Fruit fly (Drosophila melanogaster) whole organism, embryonic: ENCODE data around the gene CG32106.
A peak's percentile ranks its signal among the peaks of the same experiment; 100 is the strongest.

Source experiments
- B-H2 ChIP-seq: fragments of 200-800 bp; sonication (Bioruptor generic); optimal IDR thresholded peaks from 2 replicates; lab custom pipeline; 2018; ENCODE audit warnings: missing biosample characterization, mild to moderate bottlenecking, missing genetic modification characterization
- CG1024 ChIP-seq: fragments of 200-800 bp; sonication (Bioruptor generic); IDR thresholded peaks from 2 replicates; pipeline ENCODE4 v1.3.6; 2022; ENCODE audit warnings: missing biosample characterization, missing genetic modification characterization
- CG10462 ChIP-seq: fragments of 200-800 bp; sonication (Bioruptor generic); optimal IDR thresholded peaks from 2 replicates; lab custom pipeline; 2016; ENCODE audit warnings: missing biosample characterization, missing genetic modification characterization
- CG10979 ChIP-seq: fragments of 200-800 bp; sonication (Bioruptor generic); optimal IDR thresholded peaks from 2 replicates; lab custom pipeline; 2018; ENCODE audit warnings: missing biosample characterization, mild to moderate bottlenecking, missing genetic modification characterization, moderate library complexity
- CG11695 ChIP-seq: fragments of 200-800 bp; sonication (Bioruptor generic); IDR thresholded peaks from 3 replicates; pipeline ENCODE4 v1.3.6; 2022; ENCODE audit warnings: missing biosample characterization, missing genetic modification characterization
- CG13624 ChIP-seq: fragments of 200-800 bp; sonication (Bioruptor generic); optimal IDR thresholded peaks from 2 replicates; lab custom pipeline; 2016; ENCODE audit warnings: missing biosample characterization, missing genetic modification characterization
- CG1603 ChIP-seq: fragments of 200-800 bp; sonication (Bioruptor generic); optimal IDR thresholded peaks from 2 replicates; lab custom pipeline; 2019; ENCODE audit warnings: missing biosample characterization, mild to moderate bottlenecking, missing genetic modification characterization, moderate library complexity
- CG17385 ChIP-seq: fragments of 200-800 bp; sonication (Bioruptor generic); optimal IDR thresholded peaks from 3 replicates; lab custom pipeline; 2018; ENCODE audit warnings: missing biosample characterization, mild to moderate bottlenecking, missing genetic modification characterization
- CG17802 ChIP-seq: fragments of 200-800 bp; sonication (Bioruptor generic); optimal IDR thresholded peaks from 2 replicates; lab custom pipeline; 2018; ENCODE audit warnings: missing biosample characterization, mild to moderate bottlenecking, missing genetic modification characterization, moderate library complexity
- CG18262 ChIP-seq: fragments of 200-800 bp; optimal IDR thresholded peaks from 3 replicates; lab custom pipeline; 2019; ENCODE audit warnings: missing biosample characterization, mild to moderate bottlenecking, missing genetic modification characterization, moderate library complexity
- CG31441 ChIP-seq: fragments of 200-800 bp; sonication (Bioruptor generic); IDR thresholded peaks from 2 replicates; pipeline ENCODE4 v1.3.6; 2022; ENCODE audit warnings: missing biosample characterization, missing genetic modification characterization
- CG42726 ChIP-seq: fragments of 200-800 bp; sonication (Bioruptor generic); IDR thresholded peaks from 2 replicates; pipeline ENCODE4 v1.3.6; 2022; ENCODE audit warnings: missing biosample characterization, missing genetic modification characterization; ENCODE audit not compliant: partially characterized antibody
- CG4424 ChIP-seq: fragments of 200-800 bp; sonication (Bioruptor generic); optimal IDR thresholded peaks from 3 replicates; lab custom pipeline; 2016; ENCODE audit warnings: missing biosample characterization, missing genetic modification characterization
- CG6791 ChIP-seq: fragments of 200-800 bp; sonication (Bioruptor generic); IDR thresholded peaks from 3 replicates; pipeline ENCODE4 v1.3.6; 2022; ENCODE audit warnings: missing biosample characterization, missing genetic modification characterization; ENCODE audit not compliant: partially characterized antibody
- CG7372 ChIP-seq: fragments of 200-800 bp; sonication (Bioruptor generic); IDR thresholded peaks from 2 replicates; pipeline ENCODE4 v1.3.6; 2022; ENCODE audit warnings: missing biosample characterization, missing genetic modification characterization
- CG7839 ChIP-seq: fragments of 200-800 bp; sonication (Bioruptor generic); optimal IDR thresholded peaks from 3 replicates; lab custom pipeline; 2018; ENCODE audit warnings: missing biosample characterization, mild to moderate bottlenecking, missing genetic modification characterization, moderate library complexity
- Doc3 ChIP-seq: fragments of 200-800 bp; sonication (Bioruptor generic); IDR thresholded peaks from 3 replicates; pipeline ENCODE4 v1.3.6; 2022; ENCODE audit warnings: missing biosample characterization, missing genetic modification characterization; ENCODE audit not compliant: partially characterized antibody
- E2f1 ChIP-seq: fragments of 200-800 bp; sonication (Bioruptor generic); IDR thresholded peaks from 2 replicates; pipeline ENCODE4 v1.3.6; 2022; ENCODE audit warnings: missing biosample characterization, missing genetic modification characterization
- E2f2 ChIP-seq: fragments of 200-800 bp; sonication (Bioruptor generic); IDR thresholded peaks from 2 replicates; pipeline ENCODE4 v1.3.6; 2022; ENCODE audit warnings: missing biosample characterization, missing genetic modification characterization
- Ets65A ChIP-seq: fragments of 200-800 bp; sonication (Bioruptor generic); peaks from one replicate; lab custom pipeline; 2016; ENCODE audit warnings: missing biosample characterization, missing genetic modification characterization
- HLH4C ChIP-seq: fragments of 200-800 bp; sonication (Bioruptor generic); IDR thresholded peaks from 3 replicates; pipeline ENCODE4 v1.3.6; 2022; ENCODE audit warnings: missing biosample characterization, missing genetic modification characterization; ENCODE audit not compliant: partially characterized antibody
- HmgD ChIP-seq: fragments of 200-800 bp; sonication (Bioruptor generic); optimal IDR thresholded peaks from 3 replicates; lab custom pipeline; 2016; ENCODE audit warnings: missing biosample characterization, missing genetic modification characterization
- Mes4 ChIP-seq: fragments of 200-800 bp; sonication (Bioruptor generic); optimal IDR thresholded peaks from 2 replicates; lab custom pipeline; 2016; ENCODE audit warnings: missing biosample characterization, missing genetic modification characterization
- Sry-δ ChIP-seq: fragments of 200-800 bp; sonication (Bioruptor generic); optimal IDR thresholded peaks from 2 replicates; lab custom pipeline; 2016; ENCODE audit warnings: missing biosample characterization, missing genetic modification characterization
- Usf ChIP-seq: fragments of 200-800 bp; sonication (Bioruptor generic); optimal IDR thresholded peaks from 2 replicates; lab custom pipeline; 2017; ENCODE audit warnings: missing genotype, missing biosample characterization, missing genetic modification characterization
- ara ChIP-seq: fragments of 200-800 bp; sonication (Bioruptor generic); IDR thresholded peaks from 2 replicates; pipeline ENCODE4 v1.3.6; 2022; ENCODE audit warnings: missing biosample characterization, missing genetic modification characterization
- az2 ChIP-seq: fragments of 200-800 bp; sonication (Bioruptor generic); optimal IDR thresholded peaks from 3 replicates; lab custom pipeline; 2016; ENCODE audit warnings: missing biosample characterization, missing genetic modification characterization
- caup ChIP-seq: fragments of 200-800 bp; sonication (Bioruptor generic); optimal IDR thresholded peaks from 3 replicates; lab custom pipeline; 2017; ENCODE audit warnings: missing biosample characterization, mild to moderate bottlenecking, missing genetic modification characterization, moderate library complexity; ENCODE audit not compliant: severe bottlenecking
- croc ChIP-seq: fragments of 200-800 bp; sonication (Bioruptor generic); conservative IDR thresholded peaks from 3 replicates; pipeline ENCODE4 v1.3.6; 2022; ENCODE audit warnings: missing biosample characterization, missing genetic modification characterization
- da ChIP-seq: fragments of 200-800 bp; sonication (Bioruptor generic); optimal IDR thresholded peaks from 2 replicates; lab custom pipeline; 2016; ENCODE audit warnings: missing biosample characterization, missing genetic modification characterization
- dm ChIP-seq: fragments of 200-800 bp; sonication (Bioruptor generic); optimal IDR thresholded peaks from 3 replicates; lab custom pipeline; 2016; ENCODE audit warnings: missing biosample characterization, missing genetic modification characterization
- emc ChIP-seq: fragments of 200-800 bp; sonication (Bioruptor generic); optimal IDR thresholded peaks from 2 replicates; lab custom pipeline; 2016; ENCODE audit warnings: missing biosample characterization, missing genetic modification characterization
- fd3F ChIP-seq: fragments of 200-800 bp; sonication (Bioruptor generic); optimal IDR thresholded peaks from 2 replicates; lab custom pipeline; 2018; ENCODE audit warnings: missing biosample characterization, mild to moderate bottlenecking, missing genetic modification characterization, moderate library complexity
- fd64A ChIP-seq: fragments of 200-800 bp; sonication (Bioruptor generic); optimal IDR thresholded peaks from 3 replicates; lab custom pipeline; 2018; ENCODE audit warnings: missing biosample characterization, mild to moderate bottlenecking, missing genetic modification characterization
- gce ChIP-seq: fragments of 200-800 bp; sonication (Bioruptor generic); IDR thresholded peaks from 3 replicates; pipeline ENCODE4 v1.3.6; 2022; ENCODE audit warnings: missing biosample characterization, missing genetic modification characterization
- gem ChIP-seq: fragments of 200-800 bp; sonication (Bioruptor generic); optimal IDR thresholded peaks from 2 replicates; lab custom pipeline; 2019; ENCODE audit warnings: missing biosample characterization, mild to moderate bottlenecking, missing genetic modification characterization, moderate library complexity
- knrl ChIP-seq: fragments of 200-800 bp; sonication (Bioruptor generic); IDR thresholded peaks from 3 replicates; pipeline ENCODE4 v1.3.6; 2022; ENCODE audit warnings: missing biosample characterization, missing genetic modification characterization; ENCODE audit not compliant: partially characterized antibody
- lbe ChIP-seq: fragments of 200-800 bp; sonication (Bioruptor generic); optimal IDR thresholded peaks from 2 replicates; lab custom pipeline; 2016; ENCODE audit warnings: missing biosample characterization, mild to moderate bottlenecking, missing genetic modification characterization
- nau ChIP-seq: fragments of 200-800 bp; sonication (Bioruptor generic); optimal IDR thresholded peaks from 3 replicates; lab custom pipeline; 2017; ENCODE audit warnings: missing biosample characterization, mild to moderate bottlenecking, missing genetic modification characterization, missing genetic modification reagents
- nerfin-1 ChIP-seq: fragments of 200-800 bp; sonication (Bioruptor generic); optimal IDR thresholded peaks from 3 replicates; lab custom pipeline; 2019; ENCODE audit warnings: missing biosample characterization, mild to moderate bottlenecking, missing genetic modification characterization, moderate library complexity
- nom ChIP-seq: fragments of 200-800 bp; sonication (Bioruptor generic); optimal IDR thresholded peaks from 2 replicates; lab custom pipeline; 2017; ENCODE audit warnings: missing biosample characterization, missing genetic modification characterization, mild to moderate bottlenecking, moderate library complexity, missing genetic modification reagents
- p53 ChIP-seq: fragments of 200-800 bp; sonication (Bioruptor generic); optimal IDR thresholded peaks from 2 replicates; lab custom pipeline; 2016; ENCODE audit warnings: missing biosample characterization, missing genetic modification characterization
- pb ChIP-seq: fragments of 200-800 bp; sonication (Bioruptor generic); optimal IDR thresholded peaks from 3 replicates; lab custom pipeline; 2016; ENCODE audit warnings: missing biosample characterization, missing genetic modification characterization
- prd ChIP-seq, 3 experiments: fragments of >200 bp in 2 of 3; fragments of 200-800 bp in 1 of 3; sonication (Bioruptor generic) in 1 of 3; optimal IDR thresholded peaks in 2 of 3; IDR thresholded peaks in 1 of 3; 2 replicates in 2 of 3; 3 replicates in 1 of 3; pipeline versions ENCODE4 v1.3.6 to Lab custom; 2017 to 2022; ENCODE audit warnings: missing biosample characterization in 1 of 3, missing genetic modification characterization in 1 of 3
- pzg ChIP-seq: fragments of 200-800 bp; sonication (Bioruptor generic); optimal IDR thresholded peaks from 3 replicates; lab custom pipeline; 2018; ENCODE audit warnings: missing biosample characterization, mild to moderate bottlenecking, missing genetic modification characterization, moderate library complexity
- scrt ChIP-seq: fragments of 200-800 bp; sonication (Bioruptor generic); optimal IDR thresholded peaks from 2 replicates; lab custom pipeline; 2018; ENCODE audit warnings: missing biosample characterization, mild to moderate bottlenecking, missing genetic modification characterization, moderate library complexity
- slou ChIP-seq: fragments of 200-800 bp; sonication (Bioruptor generic); optimal IDR thresholded peaks from 3 replicates; lab custom pipeline; 2016; ENCODE audit warnings: missing biosample characterization, missing genetic modification characterization
- sob ChIP-seq: fragments of 200-800 bp; sonication (Bioruptor generic); IDR thresholded peaks from 2 replicates; pipeline ENCODE4 v1.3.6; 2022; ENCODE audit warnings: missing biosample characterization, missing genetic modification characterization
- wor ChIP-seq: fragments of 200-800 bp; sonication (Bioruptor generic); IDR thresholded peaks from 2 replicates; pipeline ENCODE4 v1.3.6; 2022; ENCODE audit warnings: missing biosample characterization, missing genetic modification characterization

Gene CG32106

dm6 chr3L:12792933-12793448, 14.5 kb upstream of the CG32106 start (continued):
- TF ChIP-seq B-H2 (GFP tag; lab: Kevin White, UChicago) (no peak), CG17385 (GFP tag; lab: Kevin White, UChicago) (peak; percentile 53), E2f2 (GFP tag; lab: Robert Waterston, UW) (peak; percentile 35; the same call in 1 of the 2 replicates), dm (GFP tag; lab: Kevin White, UChicago) (no peak), CG1024 (GFP tag; lab: Robert Waterston, UW) (no peak), CG18262 (tag; lab: Kevin White, UChicago) (peak; percentile 77), scrt (GFP tag; lab: Kevin White, UChicago) (peak; percentile 56), az2 (GFP tag; lab: Kevin White, UChicago) (peak; percentile 42), CG31441 (GFP tag; lab: Robert Waterston, UW) (peak; percentile 56; the same call in 1 of the 2 replicates), fd64A (no peak), nau (GFP tag; lab: Kevin White, UChicago) (peak; percentile 36), CG10979 (peak; percentile 69), CG11695 (GFP tag; lab: Robert Waterston, UW) (peak; percentile 92), CG13624 (GFP tag; lab: Kevin White, UChicago) (peak; percentile 60), CG7372 (GFP tag; lab: Robert Waterston, UW) (0 out of 2 replicates have a peak, but pooled peaks have one; percentile 40), CG1603 (tag; lab: Kevin White, UChicago) (peak; percentile 1), croc (GFP tag; lab: Robert Waterston, UW) (no peak), pzg (GFP tag; lab: Kevin White, UChicago) (no peak), HLH4C (no peak), HmgD (GFP tag; lab: Kevin White, UChicago) (no peak), lbe (GFP tag; lab: Kevin White, UChicago) (peak; percentile 64), da (no peak), prd (optimal IDR thresholded peaks at IDR 0.05; lab: Kevin White, UChicago) (no peak), prd (GFP tag; IDR thresholded peaks at IDR 0.05; lab: Robert Waterston, UW) (0 out of 3 replicates have a peak, but pooled peaks have one; percentile 61), p53 (GFP tag; lab: Kevin White, UChicago) (no peak), Ets65A (GFP tag; lab: Kevin White, UChicago) (no peak), pb (GFP tag; lab: Kevin White, UChicago) (no peak), caup (peak; percentile 44), nerfin-1 (tag; lab: Kevin White, UChicago) (peak; percentile 54), ara (no peak), emc (GFP tag; lab: Kevin White, UChicago) (no peak), sob (0 out of 2 replicates have a peak, but pooled peaks have one; percentile 38), slou (GFP tag; lab: Kevin White, UChicago) (no peak), E2f1 (no peak; the same call in 1 of the 2 replicates), fd3F (GFP tag; lab: Kevin White, UChicago) (peak; percentile 39), nom (GFP tag; lab: Kevin White, UChicago) (peak; percentile 86), Doc3 (no peak), CG17802 (tag; lab: Kevin White, UChicago) (no peak), CG4424 (GFP tag; lab: Kevin White, UChicago) (peak; percentile 58), CG10462 (GFP tag; lab: Kevin White, UChicago) (no peak), CG6791 (GFP tag; lab: Robert Waterston, UW) (no peak), CG7839 (tag; lab: Kevin White, UChicago) (peak; percentile 78), gce (GFP tag; lab: Robert Waterston, UW) (no peak), CG42726 (GFP tag; lab: Robert Waterston, UW) (no peak), wor (GFP tag; lab: Robert Waterston, UW) (0 out of 2 replicates have a peak, but pooled peaks have one; percentile 28), knrl (GFP tag; lab: Robert Waterston, UW) (no peak), gem (tag; lab: Kevin White, UChicago) (peak; percentile 86), Usf (GFP tag; lab: Kevin White, UChicago) (peak; percentile 12), Sry-δ (GFP tag; lab: Kevin White, UChicago) (no peak), Mes4 (GFP tag; lab: Kevin White, UChicago) (no peak)
